Worm (Caenorhabditis elegans) whole organism, L3 larva: ENCODE results near the gene ins-15.

Experiments used
- R02D3.7 ChIP-seq: fragments of 150-350 bp; optimal IDR thresholded peaks from 2 replicates; lab custom pipeline; 2014; ENCODE audit warnings: missing biosample characterization, missing genetic modification characterization
- aly-2 ChIP-seq: fragments of 150-350 bp; optimal IDR thresholded peaks from 2 replicates; lab custom pipeline; 2014; ENCODE audit warnings: missing biosample characterization, missing genetic modification characterization
- ama-1 ChIP-seq: fragments of 150-350 bp; optimal IDR thresholded peaks from 2 replicates; lab custom pipeline; 2018
- ceh-16 ChIP-seq: sonication (generic microtip); optimal IDR thresholded peaks from 2 replicates; lab custom pipeline; 2017; ENCODE audit warnings: missing biosample characterization, missing genetic modification characterization
- ceh-9 ChIP-seq: sonication (generic microtip); optimal IDR thresholded peaks from 2 replicates; lab custom pipeline; 2018; ENCODE audit warnings: missing biosample characterization, missing genetic modification characterization
- egl-27 ChIP-seq: sonication (generic microtip); optimal IDR thresholded peaks from 4 replicates; lab custom pipeline; 2017; ENCODE audit warnings: missing biosample characterization, missing genetic modification reagents, missing genetic modification characterization
- egl-5 ChIP-seq: fragments of 150-350 bp; optimal IDR thresholded peaks from 2 replicates; lab custom pipeline; 2017; ENCODE audit warnings: missing biosample characterization, missing genetic modification reagents, missing genetic modification characterization, inconsistent platforms
- elt-1 ChIP-seq: fragments of 150-350 bp; optimal IDR thresholded peaks from 2 replicates; lab custom pipeline; 2014; ENCODE audit warnings: missing biosample characterization, missing genetic modification characterization
- elt-2 ChIP-seq: sonication (generic microtip); optimal IDR thresholded peaks from 2 replicates; lab custom pipeline; 2016; ENCODE audit warnings: missing genetic modification reagents, mild to moderate bottlenecking, missing genetic modification characterization, missing compliant biosample characterization
- elt-3 ChIP-seq, 3 experiments: fragments of 150-350 bp in 1 of 3; sonication (generic microtip) in 2 of 3; optimal IDR thresholded peaks; 2 replicates in 2 of 3; 4 replicates in 1 of 3; lab custom pipeline; 2014 to 2017; ENCODE audit warnings: missing biosample characterization in 3 of 3, missing genetic modification characterization in 3 of 3
- eor-1 ChIP-seq, 2 experiments: fragments of 150-350 bp; optimal IDR thresholded peaks; 2 replicates each; lab custom pipeline; 2014 to 2018; ENCODE audit warnings: missing biosample characterization in 2 of 2, missing genetic modification characterization in 2 of 2
- fkh-10 ChIP-seq: sonication (generic microtip); optimal IDR thresholded peaks from 2 replicates; lab custom pipeline; 2017; ENCODE audit warnings: missing biosample characterization, missing genetic modification reagents, missing genetic modification characterization
- fos-1 ChIP-seq: fragments of 150-350 bp; optimal IDR thresholded peaks from 2 replicates; lab custom pipeline; 2014; ENCODE audit warnings: missing biosample characterization, missing genetic modification characterization
- jun-1 ChIP-seq: fragments of 150-350 bp; optimal IDR thresholded peaks from 2 replicates; lab custom pipeline; 2014; ENCODE audit warnings: missing biosample characterization, missing genetic modification reagents, missing genetic modification characterization
- lin-15B ChIP-seq: fragments of 150-350 bp; optimal IDR thresholded peaks from 2 replicates; lab custom pipeline; 2014; ENCODE audit warnings: missing biosample characterization, missing genetic modification characterization
- lin-39 ChIP-seq: fragments of 150-350 bp; optimal IDR thresholded peaks from 2 replicates; lab custom pipeline; 2018; ENCODE audit warnings: missing biosample characterization, missing genetic modification reagents, missing genetic modification characterization
- lsy-12 ChIP-seq: sonication (generic microtip); optimal IDR thresholded peaks from 2 replicates; lab custom pipeline; 2016; ENCODE audit warnings: mild to moderate bottlenecking, missing genetic modification characterization, missing compliant biosample characterization
- mdl-1 ChIP-seq: fragments of 150-350 bp; optimal IDR thresholded peaks from 2 replicates; lab custom pipeline; 2014; ENCODE audit warnings: missing biosample characterization, missing genetic modification characterization
- mml-1 ChIP-seq: fragments of 150-350 bp; sonication (generic microtip); optimal IDR thresholded peaks from 3 replicates; lab custom pipeline; 2014; ENCODE audit warnings: missing biosample characterization, missing genetic modification characterization
- nfya-1 ChIP-seq: sonication (generic microtip); optimal IDR thresholded peaks from 2 replicates; lab custom pipeline; 2017; ENCODE audit warnings: missing genetic modification characterization, mild to moderate bottlenecking, missing compliant biosample characterization, antibody characterized with exemption, moderate library complexity; ENCODE audit not compliant: insufficient read depth
- nhr-237 ChIP-seq: fragments of 150-350 bp; optimal IDR thresholded peaks from 2 replicates; lab custom pipeline; 2014; ENCODE audit warnings: missing biosample characterization, missing genetic modification characterization
- nhr-25 ChIP-seq: sonication (generic microtip); optimal IDR thresholded peaks from 2 replicates; lab custom pipeline; 2017; ENCODE audit warnings: missing biosample characterization, missing genetic modification characterization
- nhr-28 ChIP-seq: fragments of 150-350 bp; optimal IDR thresholded peaks from 2 replicates; lab custom pipeline; 2014; ENCODE audit warnings: missing biosample characterization, missing genetic modification characterization
- nhr-43 ChIP-seq: sonication (generic microtip); optimal IDR thresholded peaks from 2 replicates; lab custom pipeline; 2016; ENCODE audit warnings: mild to moderate bottlenecking, missing genetic modification characterization, missing compliant biosample characterization; ENCODE audit not compliant: poor library complexity, severe bottlenecking
- nhr-67 ChIP-seq: fragments of 150-350 bp; optimal IDR thresholded peaks from 2 replicates; lab custom pipeline; 2014; ENCODE audit warnings: missing biosample characterization, missing genetic modification characterization
- nhr-76 ChIP-seq: fragments of 150-350 bp; sonication (generic microtip); optimal IDR thresholded peaks from 5 replicates; lab custom pipeline; 2014; ENCODE audit warnings: missing biosample characterization, missing genetic modification characterization
- nhr-77 ChIP-seq: fragments of 150-350 bp; optimal IDR thresholded peaks from 2 replicates; lab custom pipeline; 2014; ENCODE audit warnings: missing biosample characterization, missing genetic modification characterization
- pqm-1 ChIP-seq: fragments of 150-350 bp; optimal IDR thresholded peaks from 2 replicates; lab custom pipeline; 2017; ENCODE audit warnings: missing biosample characterization, missing genetic modification characterization, inconsistent platforms
- sea-2 ChIP-seq: fragments of 150-350 bp; sonication (generic microtip); optimal IDR thresholded peaks from 4 replicates; lab custom pipeline; 2014; ENCODE audit warnings: missing biosample characterization, missing genetic modification reagents, missing genetic modification characterization
- skn-1 ChIP-seq: fragments of 150-350 bp; optimal IDR thresholded peaks from 2 replicates; lab custom pipeline; 2014; ENCODE audit warnings: missing biosample characterization, missing genetic modification characterization
- tbx-2 ChIP-seq: sonication (generic microtip); optimal IDR thresholded peaks from 2 replicates; lab custom pipeline; 2016; ENCODE audit warnings: mild to moderate bottlenecking, missing genetic modification characterization, missing compliant biosample characterization
- unc-39 ChIP-seq: sonication (generic microtip); optimal IDR thresholded peaks from 4 replicates; lab custom pipeline; 2017; ENCODE audit warnings: missing biosample characterization, missing genetic modification characterization
- unc-62 ChIP-seq: fragments of 150-350 bp; sonication (generic microtip); optimal IDR thresholded peaks from 4 replicates; lab custom pipeline; 2014; ENCODE audit warnings: missing biosample characterization, missing genetic modification reagents, missing genetic modification characterization
- zag-1 ChIP-seq: fragments of 150-350 bp; optimal IDR thresholded peaks from 2 replicates; lab custom pipeline; 2014; ENCODE audit warnings: missing biosample characterization, missing genetic modification characterization

The ins-15 gene

ce11 chrII:6708980-6709379 lies 35.6 kb downstream of the ins-15 start (continued):
- TF ChIP-seq egl-5, result peak; percentile 18
- no peak for TF ChIP-seq nhr-28
- no peak for TF ChIP-seq nhr-25 (tag; lab: Kevin White, UChicago)
- TF ChIP-seq mml-1 (tag; lab: Kevin White, UChicago), result no peak
- TF ChIP-seq nfya-1 (tag; lab: Kevin White, UChicago), result peak; percentile 78
- no peak for TF ChIP-seq pqm-1 (tag; lab: Kevin White, UChicago)
- no peak for TF ChIP-seq lsy-12 (tag; lab: Kevin White, UChicago)
- TF ChIP-seq zag-1 (tag; lab: Kevin White, UChicago), result no peak
- TF ChIP-seq tbx-2 (tag; lab: Kevin White, UChicago), result no peak
- no peak for TF ChIP-seq ceh-16 (tag; lab: Kevin White, UChicago)
- no peak for TF ChIP-seq elt-3 (tag; optimal IDR thresholded peaks at IDR 0.05; lab: Kevin White, UChicago)
- TF ChIP-seq lin-15B, result peak; percentile 21
- no peak for TF ChIP-seq eor-1 (tag; optimal IDR thresholded peaks at IDR 0.05; lab: Kevin White, UChicago)
- TF ChIP-seq unc-39, result no peak
- no peak for TF ChIP-seq nhr-43 (tag; lab: Kevin White, UChicago)
- TF ChIP-seq mdl-1 (tag; lab: Kevin White, UChicago), result no peak
- no peak for TF ChIP-seq ama-1 (lab: Kevin White, UChicago)
- TF ChIP-seq ceh-9, result no peak

ce11 chrII:6707496-6708260 lies 36.9 kb downstream of the ins-15 start:
- peak; percentile 0 for TF ChIP-seq elt-1 (tag; lab: Kevin White, UChicago)
- TF ChIP-seq lin-39 (tag; lab: Kevin White, UChicago), result peak; percentile 96
- TF ChIP-seq unc-62 (GFP tag; lab: Kevin White, UChicago), result peak; percentile 27
- no peak for TF ChIP-seq sea-2 (GFP tag; lab: Kevin White, UChicago)
- peak; percentile 52 for TF ChIP-seq nfya-1 (tag; lab: Kevin White, UChicago)
- no peak for TF ChIP-seq nhr-28
- TF ChIP-seq, all 47 proteins: peak for 4

- TF ChIP-seq fkh-10 (peak; percentile 44), nhr-237 (no peak), nhr-43 (tag; lab: Kevin White, UChicago) (no peak), R02D3.7 (tag; lab: Kevin White, UChicago) (no peak)
Observed at ce11 chrII:6706552-6707091, 37.9 kb downstream of the ins-15 start.

- TF ChIP-seq R02D3.7 (tag; lab: Kevin White, UChicago) (no peak), unc-62 (GFP tag; lab: Kevin White, UChicago) (no peak), lin-39 (tag; lab: Kevin White, UChicago) (peak; percentile 46), egl-5 (peak; percentile 32), nhr-76 (tag; lab: Kevin White, UChicago) (no peak), jun-1 (no peak), aly-2 (no peak), nfya-1 (tag; lab: Kevin White, UChicago) (peak; percentile 0), eor-1 (tag; optimal IDR thresholded peaks at IDR 0.05; lab: Kevin White, UChicago) (no peak), ceh-16 (tag; lab: Kevin White, UChicago) (no peak), tbx-2 (tag; lab: Kevin White, UChicago) (no peak)
- TF ChIP-seq, all 47 proteins: peak for 3
Observed at ce11 chrII:6705593-6706228, 38.8 kb downstream of the ins-15 start, which contains the start of gene rpy-1. Gene rpy-1 (minus strand): TSS chrII:6705643.

- no peak for TF ChIP-seq sea-2 (GFP tag; lab: Kevin White, UChicago)
- TF ChIP-seq skn-1 (tag; lab: Kevin White, UChicago), result peak; percentile 77
- TF ChIP-seq pqm-1 (tag; lab: Kevin White, UChicago), result peak; percentile 85
- no peak for TF ChIP-seq ceh-9
- peak; percentile 93 for TF ChIP-seq elt-2 (tag; lab: Kevin White, UChicago)
- TF ChIP-seq nfya-1 (tag; lab: Kevin White, UChicago), result no peak
- TF ChIP-seq unc-62 (GFP tag; lab: Kevin White, UChicago), result no peak
- no peak for TF ChIP-seq nhr-237
- no peak for TF ChIP-seq nhr-77 (tag; lab: Kevin White, UChicago)
- TF ChIP-seq lin-39 (tag; lab: Kevin White, UChicago), result no peak
- TF ChIP-seq nhr-76 (tag; lab: Kevin White, UChicago), result no peak
- TF ChIP-seq R02D3.7 (tag; lab: Kevin White, UChicago), result no peak
- no peak for TF ChIP-seq nhr-67 (tag; lab: Kevin White, UChicago)
- no peak for TF ChIP-seq unc-39
- no peak for TF ChIP-seq fos-1 (tag; lab: Kevin White, UChicago)
- TF ChIP-seq jun-1, result peak; percentile 9
- no peak for TF ChIP-seq zag-1 (tag; lab: Kevin White, UChicago)
- no peak for TF ChIP-seq lin-15B
- no peak for TF ChIP-seq egl-27 (tag; lab: Kevin White, UChicago)
- TF ChIP-seq, all 47 proteins: peak for 4
Observed at ce11 chrII:6701497-6701896, 43.1 kb downstream of the ins-15 start, which contains the start of gene C18H9.6. Gene C18H9.6 (minus strand): TSS chrII:6701625.
